Worm (Caenorhabditis elegans) whole organism, dauer: ENCODE data around the gene ceh-7.

ENCODE experiments used
- unc-62 ChIP-seq: sonication (generic microtip); optimal IDR thresholded peaks from 2 replicates; lab custom pipeline; 2017; ENCODE audit warnings: missing biosample characterization, missing genetic modification reagents, missing genetic modification characterization

Gene ceh-7

ce11 chrII:8710317-8710716 lies 6.7 kb upstream of the ceh-7 start, which contains the start of gene srg-15:
TSS of gene srg-15 (minus strand) at chrII:8710417.
- no peak for TF ChIP-seq unc-62 (GFP tag; lab: Kevin White, UChicago)

ce11 chrII:8707024-8707423 lies 3.4 kb upstream of the ceh-7 start, which contains the start of gene cup-16:
TSS of gene cup-16 (plus strand) at chrII:8707155.
- no peak for TF ChIP-seq unc-62 (GFP tag; lab: Kevin White, UChicago)

- no peak for TF ChIP-seq unc-62 (GFP tag; lab: Kevin White, UChicago)
These were observed 815 bp upstream of the ceh-7 start, which contains the start of gene prx-5 for ce11 chrII:8704413-8704874. TSS of gene prx-5 (plus strand) at chrII:8704824.

- TF ChIP-seq unc-62 (GFP tag; lab: Kevin White, UChicago): no peak
These were observed 1.8 kb downstream of the ceh-7 start, which contains the start of gene sphk-1 for ce11 chrII:8701619-8702350. TSS of gene sphk-1 (minus strand) at chrII:8701669.

- TF ChIP-seq unc-62 (GFP tag; lab: Kevin White, UChicago): no peak
These were observed 2.6 kb downstream of the ceh-7 start for ce11 chrII:8701059-8701458.

- no peak for TF ChIP-seq unc-62 (GFP tag; lab: Kevin White, UChicago)
These were observed 4.8 kb downstream of the ceh-7 start, which contains the start of gene chdh-1 for ce11 chrII:8698828-8699227. TSS of gene chdh-1 (minus strand) at chrII:8698928.

ce11 chrII:8695783-8696182 lies 7.8 kb downstream of the ceh-7 start, which contains the start of gene C34C6.10:
TSS of gene C34C6.10 (minus strand) at chrII:8695883.
- no peak for TF ChIP-seq unc-62 (GFP tag; lab: Kevin White, UChicago)

ce11 chrII:8691344-8691960 lies 12.2 kb downstream of the ceh-7 start, which contains the start of gene C34C6.3:
TSS of gene C34C6.3 (plus strand) at chrII:8691910.
- TF ChIP-seq unc-62 (GFP tag; lab: Kevin White, UChicago): no peak

ce11 chrII:8685623-8686022 lies 18.0 kb downstream of the ceh-7 start, which contains the start of gene C34C6.9:
TSS of gene C34C6.9 (plus strand) at chrII:8685923.
- no peak for TF ChIP-seq unc-62 (GFP tag; lab: Kevin White, UChicago)

ce11 chrII:8684824-8685223 lies 18.8 kb downstream of the ceh-7 start, which contains the start of gene hgap-2:
TSS of gene hgap-2 (minus strand) at chrII:8684924.
- no peak for TF ChIP-seq unc-62 (GFP tag; lab: Kevin White, UChicago)

- TF ChIP-seq unc-62 (GFP tag; lab: Kevin White, UChicago): no peak
These were observed 19.7 kb downstream of the ceh-7 start for ce11 chrII:8683933-8684332.

ce11 chrII:8679799-8680198 lies 23.8 kb downstream of the ceh-7 start:
- no peak for TF ChIP-seq unc-62 (GFP tag; lab: Kevin White, UChicago)

ce11 chrII:8675369-8675768 lies 28.3 kb downstream of the ceh-7 start:
- no peak for TF ChIP-seq unc-62 (GFP tag; lab: Kevin White, UChicago)

- no peak for TF ChIP-seq unc-62 (GFP tag; lab: Kevin White, UChicago)
These were observed 32.8 kb downstream of the ceh-7 start for ce11 chrII:8670835-8671234.

ce11 chrII:8668871-8669270 lies 34.8 kb downstream of the ceh-7 start:
- no peak for TF ChIP-seq unc-62 (GFP tag; lab: Kevin White, UChicago)

ce11 chrII:8664533-8664932 lies 39.1 kb downstream of the ceh-7 start, which contains the start of gene etc-1:
TSS of gene etc-1 (plus strand) at chrII:8664833.
- no peak for TF ChIP-seq unc-62 (GFP tag; lab: Kevin White, UChicago)
